Fruit fly (Drosophila melanogaster): ENCODE results near the gene ush.
A peak's percentile ranks its signal among the peaks of the same experiment; 100 is the strongest.
"Not testable (repeated sequence)": the region's sequence is repeated elsewhere in the genome, so short reads cannot be mapped to it uniquely, and the experiment has no call there.

The ush gene

dm6 chr2L:441455-441730 is 34.6 kb upstream of the ush start:
- TF ChIP-seq CG7101 (tag; optimal IDR thresholded peaks at IDR 0.05) (no peak), ovo (GFP tag; optimal IDR thresholded peaks at IDR 0.05) (no peak), Hr96 (GFP tag; optimal IDR thresholded peaks at IDR 0.05) (no peak), CG5204 (GFP tag; optimal IDR thresholded peaks at IDR 0.05) (no peak)

DNA sequence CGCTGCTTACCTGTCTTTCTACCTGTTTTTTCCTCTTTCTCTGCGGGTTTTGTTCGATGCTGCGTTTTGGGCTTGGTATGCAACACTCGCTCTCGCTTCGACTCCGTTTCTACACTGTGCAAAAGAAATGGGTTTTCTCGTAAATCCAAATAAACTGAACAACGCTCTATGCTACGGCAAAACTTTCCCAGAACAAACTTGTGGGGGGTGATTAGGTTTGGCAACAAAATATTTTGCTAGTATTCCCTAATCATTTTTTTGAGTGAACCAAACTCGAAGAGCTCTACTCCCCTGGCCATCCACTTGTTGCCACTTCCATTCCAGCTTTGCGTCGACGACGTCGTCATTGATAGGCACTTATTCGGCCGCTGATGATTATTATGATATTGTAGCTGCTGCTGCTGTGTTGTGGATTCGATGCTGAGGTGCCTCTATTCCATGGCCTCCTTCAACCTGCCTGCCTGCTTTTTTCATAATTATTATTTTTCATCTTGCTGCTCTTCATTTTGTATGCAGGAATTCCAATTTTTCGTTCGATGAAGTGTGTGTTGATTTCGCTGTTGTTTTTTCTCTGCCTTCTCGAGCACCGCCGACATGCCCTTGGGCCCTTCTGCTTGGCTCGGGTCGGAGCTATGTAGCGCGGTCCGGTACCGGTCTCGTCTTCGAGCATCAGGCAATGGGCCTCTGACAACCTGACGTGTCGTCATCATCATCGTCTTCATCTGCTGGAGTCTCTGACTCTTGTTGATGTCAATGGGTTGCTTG is 33.9 kb upstream of the ush start:
- TF ChIP-seq pad (GFP tag; optimal IDR thresholded peaks at IDR 0.05) (no peak), CG5204 (GFP tag; optimal IDR thresholded peaks at IDR 0.05) (no peak), ovo (GFP tag; optimal IDR thresholded peaks at IDR 0.05) (no peak), CG12768 (GFP tag; optimal IDR thresholded peaks at IDR 0.05) (no peak), CG7101 (tag; optimal IDR thresholded peaks at IDR 0.05) (no peak), toe (GFP tag; optimal IDR thresholded peaks at IDR 0.05) (no peak), CG7045 (GFP tag; optimal IDR thresholded peaks at IDR 0.05) (no peak), bab1 (GFP tag; optimal IDR thresholded peaks at IDR 0.05) (no peak), tj (GFP tag; optimal IDR thresholded peaks at IDR 0.05) (no peak), cic (GFP tag; optimal IDR thresholded peaks at IDR 0.05) (no peak), cnc (optimal IDR thresholded peaks at IDR 0.05) (no peak), CG11617 (GFP tag; optimal IDR thresholded peaks at IDR 0.05) (no peak), CG14711 (tag; optimal IDR thresholded peaks at IDR 0.05) (no peak), Clk (GFP tag; optimal IDR thresholded peaks at IDR 0.05) (no peak), CG1620 (GFP tag; optimal IDR thresholded peaks at IDR 0.05) (no peak), Mnt (GFP tag; optimal IDR thresholded peaks at IDR 0.05) (no peak), CG33017 (tag; optimal IDR thresholded peaks at IDR 0.05) (no peak), kay (GFP tag; ENCODE audit: borderline replicate concordance) (no peak), Crg-1 (GFP tag; optimal IDR thresholded peaks at IDR 0.05) (no peak), Hr96 (GFP tag; optimal IDR thresholded peaks at IDR 0.05) (no peak)

- no peak for TF ChIP-seq Hr96 (GFP tag; optimal IDR thresholded peaks at IDR 0.05)
- TF ChIP-seq Crg-1 (GFP tag; optimal IDR thresholded peaks at IDR 0.05) = no peak
- no peak for TF ChIP-seq bab1 (GFP tag; optimal IDR thresholded peaks at IDR 0.05)
- no peak for TF ChIP-seq cic (GFP tag; optimal IDR thresholded peaks at IDR 0.05)
- no peak for TF ChIP-seq cnc (optimal IDR thresholded peaks at IDR 0.05)
- TF ChIP-seq CG5204 (GFP tag; optimal IDR thresholded peaks at IDR 0.05) = no peak
- no peak for TF ChIP-seq CG7101 (tag; optimal IDR thresholded peaks at IDR 0.05)
- TF ChIP-seq CG7045 (GFP tag; optimal IDR thresholded peaks at IDR 0.05) = no peak
- TF ChIP-seq ovo (GFP tag; optimal IDR thresholded peaks at IDR 0.05) = no peak
- TF ChIP-seq CG1620 (GFP tag; optimal IDR thresholded peaks at IDR 0.05) = no peak
- no peak for TF ChIP-seq CG12768 (GFP tag; optimal IDR thresholded peaks at IDR 0.05)
- no peak for TF ChIP-seq toe (GFP tag; optimal IDR thresholded peaks at IDR 0.05)
Observed at dm6 chr2L:447124-447523, 28.9 kb upstream of the ush start.

DNA sequence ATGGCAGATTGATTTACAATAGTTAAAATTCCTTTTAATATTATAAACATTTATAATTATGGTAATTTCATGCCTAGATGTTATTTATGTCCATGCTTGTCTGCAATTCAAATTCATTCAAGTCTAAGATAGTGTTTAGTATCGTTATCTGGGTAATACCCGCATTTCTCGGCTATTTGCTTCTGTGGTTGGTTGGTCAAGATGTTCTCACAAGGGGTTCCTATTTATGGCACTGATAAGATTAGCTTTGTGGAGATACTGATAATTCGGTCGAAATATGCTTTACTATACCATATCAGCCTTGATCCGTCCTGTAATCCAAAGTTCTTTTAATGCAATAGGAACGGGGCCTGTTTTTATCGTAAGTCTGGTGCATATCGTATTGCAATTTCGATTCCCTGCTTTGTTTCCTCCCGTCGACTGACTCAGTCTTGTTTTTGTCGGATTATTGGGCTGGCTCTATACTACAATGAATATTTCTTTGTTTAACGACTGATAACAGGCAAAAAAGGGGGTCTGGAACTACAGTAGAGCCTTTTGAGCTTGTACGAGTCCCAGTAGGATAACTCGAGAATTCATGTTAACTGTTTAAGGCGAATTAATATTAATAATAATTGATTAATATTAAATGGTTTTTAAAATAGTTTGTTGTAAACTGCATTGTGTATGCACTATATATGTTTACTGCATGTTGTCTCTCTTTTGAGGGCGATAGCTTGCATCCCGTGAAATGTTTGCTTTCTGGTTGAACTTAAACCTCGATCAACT is 24.1 kb upstream of the ush start:
- no peak for TF ChIP-seq CG33017 (tag; optimal IDR thresholded peaks at IDR 0.05)
- TF ChIP-seq Mnt (GFP tag; optimal IDR thresholded peaks at IDR 0.05) = peak; percentile 3
- TF ChIP-seq CG14711 (tag; optimal IDR thresholded peaks at IDR 0.05) = peak; percentile 16

DNA sequence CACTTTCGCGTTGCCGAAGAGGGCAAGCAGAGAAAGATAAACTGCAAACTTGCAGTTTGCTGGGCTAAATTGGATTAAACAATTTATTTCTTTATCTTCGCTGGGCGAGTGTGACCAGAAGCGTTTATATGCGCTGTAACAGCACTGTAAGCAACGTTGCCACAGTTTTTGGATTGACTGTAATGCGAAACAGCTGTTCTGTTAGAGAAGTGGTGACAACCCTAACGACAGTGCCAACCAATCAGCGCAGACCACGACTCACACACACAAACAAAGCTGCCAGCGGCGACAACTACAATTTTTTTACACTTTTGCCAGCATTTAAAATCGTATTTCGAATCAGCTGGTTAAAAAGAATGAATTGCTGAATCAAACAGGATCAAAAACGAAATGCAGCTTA is 23.1 kb upstream of the ush start, which contains the start of the genes crq and shv:
TSS of gene crq (minus strand) at position 153 of the 400 bp plus-strand sequence.
TSS of gene shv (plus strand) at position 237 of the 400 bp plus-strand sequence.
- TF ChIP-seq cnc (optimal IDR thresholded peaks at IDR 0.05) (no peak), kay (GFP tag; ENCODE audit: borderline replicate concordance) (no peak), CG12768 (GFP tag; optimal IDR thresholded peaks at IDR 0.05) (no peak), pad (GFP tag; optimal IDR thresholded peaks at IDR 0.05) (peak; percentile 38), CG14711 (tag; optimal IDR thresholded peaks at IDR 0.05) (peak; percentile 99), CG7045 (GFP tag; optimal IDR thresholded peaks at IDR 0.05) (no peak), bab1 (GFP tag; optimal IDR thresholded peaks at IDR 0.05) (peak; percentile 63), Mnt (GFP tag; optimal IDR thresholded peaks at IDR 0.05) (no peak), toe (GFP tag; optimal IDR thresholded peaks at IDR 0.05) (no peak), Hr96 (GFP tag; optimal IDR thresholded peaks at IDR 0.05) (no peak), ovo (GFP tag; optimal IDR thresholded peaks at IDR 0.05) (no peak), CG5204 (GFP tag; optimal IDR thresholded peaks at IDR 0.05) (no peak), CG7101 (tag; optimal IDR thresholded peaks at IDR 0.05) (no peak), CG1620 (GFP tag; optimal IDR thresholded peaks at IDR 0.05) (no peak), Crg-1 (GFP tag; optimal IDR thresholded peaks at IDR 0.05) (no peak), Clk (GFP tag; optimal IDR thresholded peaks at IDR 0.05) (no peak), CG33017 (tag; optimal IDR thresholded peaks at IDR 0.05) (no peak), CG11617 (GFP tag; optimal IDR thresholded peaks at IDR 0.05) (no peak), cic (GFP tag; optimal IDR thresholded peaks at IDR 0.05) (peak; percentile 42), tj (GFP tag; optimal IDR thresholded peaks at IDR 0.05) (peak; percentile 74)

- TF ChIP-seq CG11617 (GFP tag; optimal IDR thresholded peaks at IDR 0.05); CG33017 (tag; optimal IDR thresholded peaks at IDR 0.05); Hr96 (GFP tag; optimal IDR thresholded peaks at IDR 0.05): not testable (repeated sequence)
Observed at dm6 chr2L:455274-455673, 20.7 kb upstream of the ush start, which contains the start of gene CG4133. TSS of gene CG4133 (plus strand) at chr2L:455531.

Measured in whole organism, adult.